Fruit fly (Drosophila melanogaster): ENCODE data around the gene CG3309.

dm6 chrX:5358813-5359212, 29.7 kb upstream of the CG3309 start:
- TF ChIP-seq insv (optimal IDR thresholded peaks at IDR 0.05): no peak
- TF ChIP-seq ttk (optimal IDR thresholded peaks at IDR 0.05): no peak

All from Kc167 (cell line).